Worm (Caenorhabditis elegans): ENCODE data around the gene C56G2.5.

- no peak for TF ChIP-seq unc-62 (GFP tag; optimal IDR thresholded peaks at IDR 0.05)
- no peak for TF ChIP-seq nhr-11 (tag; optimal IDR thresholded peaks at IDR 0.05)
Observed at ce11 chrIII:6297599-6297998, 26.4 kb downstream of the C56G2.5 start.

Measured in whole organism, L3 larva.